Worm (Caenorhabditis elegans) whole organism, L4 larva: ENCODE results near the gene mihp-2.
A peak's percentile ranks its signal among the peaks of the same experiment; 100 is the strongest.

Experiments
- F10B5.3 ChIP-seq: sonication (generic microtip); optimal IDR thresholded peaks from 2 replicates; lab custom pipeline; 2016; ENCODE audit warnings: mild to moderate bottlenecking, missing genetic modification characterization, missing compliant biosample characterization
- Y105C5A.15 ChIP-seq: fragments of 200-800 bp; sonication (Bioruptor generic); IDR thresholded peaks from 2 replicates; pipeline ENCODE4 v1.3.6; 2022; ENCODE audit warnings: missing genetic modification characterization, missing compliant biosample characterization
- ZK337.2 ChIP-seq: fragments of 200-800 bp; sonication (Bioruptor generic); IDR thresholded peaks from 2 replicates; pipeline ENCODE4 v1.3.6; 2022; ENCODE audit warnings: missing genetic modification reagents, missing genetic modification characterization, missing compliant biosample characterization
- aha-1 ChIP-seq: fragments of 150-350 bp; peaks from one replicate; lab custom pipeline; 2014; ENCODE audit warnings: missing biosample characterization, missing genetic modification characterization
- ama-1 ChIP-seq: fragments of 150-350 bp; optimal IDR thresholded peaks from 2 replicates; lab custom pipeline; 2014; ENCODE audit warnings: inconsistent platforms, mixed read lengths
- arid-1 ChIP-seq: fragments of 200-800 bp; sonication (Bioruptor generic); conservative IDR thresholded peaks from 2 replicates; pipeline ENCODE4 v1.3.6; 2022; ENCODE audit warnings: missing genetic modification reagents, missing genetic modification characterization, missing compliant biosample characterization
- ceh-28 ChIP-seq: fragments of 150-350 bp; optimal IDR thresholded peaks from 2 replicates; lab custom pipeline; 2014; ENCODE audit warnings: missing biosample characterization, missing genetic modification reagents, missing genetic modification characterization
- ceh-62 ChIP-seq: sonication (generic microtip); optimal IDR thresholded peaks from 2 replicates; lab custom pipeline; 2017; ENCODE audit warnings: missing biosample characterization, missing genetic modification characterization
- ces-1 ChIP-seq: fragments of 150-350 bp; sonication (generic microtip); optimal IDR thresholded peaks from 4 replicates; lab custom pipeline; 2014; ENCODE audit warnings: missing biosample characterization, missing genetic modification reagents, missing genetic modification characterization
- cey-2 ChIP-seq: sonication (generic microtip); optimal IDR thresholded peaks from 3 replicates; lab custom pipeline; 2017; ENCODE audit warnings: missing genetic modification characterization, mild to moderate bottlenecking, missing compliant biosample characterization, antibody characterized with exemption, borderline replicate concordance; ENCODE audit not compliant: insufficient read depth
- ctbp-1 ChIP-seq: fragments of 200-800 bp; sonication (Bioruptor generic); IDR thresholded peaks from 2 replicates; pipeline ENCODE4 v1.3.6; 2022; ENCODE audit warnings: missing genetic modification reagents, missing genetic modification characterization, missing compliant biosample characterization
- daf-12 ChIP-seq: fragments of 150-350 bp; optimal IDR thresholded peaks from 2 replicates; lab custom pipeline; 2014; ENCODE audit warnings: missing biosample characterization, missing genetic modification reagents, missing genetic modification characterization
- daf-16 ChIP-seq, 3 experiments: sonication (generic microtip); optimal IDR thresholded peaks; 2 replicates each; lab custom pipeline; 2016 to 2017; ENCODE audit warnings: missing genetic modification characterization in 3 of 3, missing genetic modification reagents in 3 of 3, mild to moderate bottlenecking in 2 of 3, missing compliant biosample characterization in 2 of 3, missing biosample characterization in 1 of 3, moderate library complexity in 1 of 3
- daf-8 ChIP-seq: fragments of 200-800 bp; sonication (Bioruptor generic); IDR thresholded peaks from 2 replicates; pipeline ENCODE4 v1.3.6; 2022; ENCODE audit warnings: missing genetic modification characterization, missing compliant biosample characterization
- dmd-6 ChIP-seq: fragments of 200-800 bp; sonication (Bioruptor generic); IDR thresholded peaks from 2 replicates; pipeline ENCODE4 v1.3.6; 2022; ENCODE audit warnings: missing genetic modification reagents, missing genetic modification characterization, missing compliant biosample characterization
- dmd-9 ChIP-seq: fragments of 200-800 bp; sonication (Bioruptor generic); IDR thresholded peaks from 2 replicates; pipeline ENCODE4 v1.3.6; 2022; ENCODE audit warnings: missing genetic modification reagents, missing genetic modification characterization, missing compliant biosample characterization
- duxl-1 ChIP-seq: sonication (generic microtip); optimal IDR thresholded peaks from 2 replicates; lab custom pipeline; 2016; ENCODE audit warnings: mild to moderate bottlenecking, missing genetic modification characterization, moderate library complexity, missing compliant biosample characterization; ENCODE audit not compliant: poor library complexity
- dve-1 ChIP-seq: sonication (generic microtip); optimal IDR thresholded peaks from 2 replicates; lab custom pipeline; 2017; ENCODE audit warnings: antibody characterized with exemption, mild to moderate bottlenecking, missing genetic modification characterization, missing compliant biosample characterization; ENCODE audit not compliant: insufficient read depth
- egl-27 ChIP-seq: sonication (generic microtip); optimal IDR thresholded peaks from 3 replicates; lab custom pipeline; 2017; ENCODE audit warnings: missing biosample characterization, missing genetic modification reagents, missing genetic modification characterization
- egl-43 ChIP-seq: fragments of 200-800 bp; sonication (Bioruptor generic); IDR thresholded peaks from 2 replicates; pipeline ENCODE4 v1.3.6; 2022; ENCODE audit warnings: missing genetic modification reagents, missing genetic modification characterization, missing compliant biosample characterization
- fkh-10 ChIP-seq: fragments of 150-350 bp; optimal IDR thresholded peaks from 2 replicates; lab custom pipeline; 2014; ENCODE audit warnings: missing biosample characterization, missing genetic modification reagents, missing genetic modification characterization
- hif-1 ChIP-seq, 2 experiments: sonication (generic microtip); optimal IDR thresholded peaks; 2 replicates each; lab custom pipeline; 2016 to 2017; ENCODE audit warnings: missing compliant biosample characterization in 2 of 2, missing genetic modification characterization in 2 of 2, missing genetic modification reagents in 2 of 2, missing genotype in 2 of 2, mild to moderate bottlenecking in 1 of 2
- hlh-11 ChIP-seq: fragments of 200-800 bp; sonication (Bioruptor generic); optimal IDR thresholded peaks from 2 replicates; lab custom pipeline; 2018; ENCODE audit warnings: mild to moderate bottlenecking, missing genetic modification characterization, missing compliant biosample characterization
- lim-7 ChIP-seq: fragments of 200-800 bp; sonication (Bioruptor generic); IDR thresholded peaks from 2 replicates; pipeline ENCODE4 v1.3.6; 2022; ENCODE audit warnings: missing genetic modification characterization, missing compliant biosample characterization
- lin-1 ChIP-seq: fragments of 200-800 bp; sonication (Bioruptor generic); IDR thresholded peaks from 2 replicates; pipeline ENCODE4 v1.3.6; 2022; ENCODE audit warnings: missing genetic modification reagents, missing genetic modification characterization, missing compliant biosample characterization
- lin-13 ChIP-seq: fragments of 150-350 bp; optimal IDR thresholded peaks from 2 replicates; lab custom pipeline; 2014; ENCODE audit warnings: missing biosample characterization, missing genetic modification reagents, missing genetic modification characterization
- lin-38 ChIP-seq: fragments of 200-800 bp; sonication (Bioruptor generic); IDR thresholded peaks from 2 replicates; pipeline ENCODE4 v1.3.6; 2022; ENCODE audit warnings: missing genetic modification reagents, missing genetic modification characterization, missing compliant biosample characterization
- lir-3 ChIP-seq: sonication (generic microtip); optimal IDR thresholded peaks from 2 replicates; lab custom pipeline; 2016; ENCODE audit warnings: mild to moderate bottlenecking, missing genetic modification characterization, missing compliant biosample characterization
- madf-9 ChIP-seq: fragments of 200-800 bp; sonication (Bioruptor generic); conservative IDR thresholded peaks from 2 replicates; pipeline ENCODE4 v1.3.6; 2022; ENCODE audit warnings: missing genetic modification reagents, missing genetic modification characterization, missing compliant biosample characterization
- mdl-1 ChIP-seq, 2 experiments: fragments of 150-350 bp in 1 of 2; sonication (generic microtip) in 1 of 2; optimal IDR thresholded peaks; 2 replicates each; lab custom pipeline; 2014 to 2017; ENCODE audit warnings: missing biosample characterization in 2 of 2, missing genetic modification characterization in 2 of 2
- mdt-29 ChIP-seq: fragments of 200-800 bp; sonication (Bioruptor generic); IDR thresholded peaks from 2 replicates; pipeline ENCODE4 v1.3.6; 2022; ENCODE audit warnings: missing genetic modification reagents, missing genetic modification characterization, missing compliant biosample characterization
- mep-1 ChIP-seq: fragments of 150-350 bp; sonication (generic microtip); optimal IDR thresholded peaks from 3 replicates; lab custom pipeline; 2014; ENCODE audit warnings: missing biosample characterization, missing genetic modification characterization
- mes-2 ChIP-seq: sonication (generic microtip); optimal IDR thresholded peaks from 2 replicates; lab custom pipeline; 2016; ENCODE audit warnings: missing genotype, mild to moderate bottlenecking, missing genetic modification characterization, missing compliant biosample characterization; ENCODE audit not compliant: poor library complexity, severe bottlenecking
- mxl-2 ChIP-seq: fragments of 200-800 bp; sonication (Bioruptor generic); conservative IDR thresholded peaks from 2 replicates; pipeline ENCODE4 v1.3.6; 2022; ENCODE audit warnings: missing genetic modification reagents, missing genetic modification characterization, missing compliant biosample characterization
- nhr-41 ChIP-seq: fragments of 200-800 bp; sonication (Bioruptor generic); IDR thresholded peaks from 2 replicates; pipeline ENCODE4 v1.3.6; 2022; ENCODE audit warnings: missing genetic modification reagents, missing genetic modification characterization, missing compliant biosample characterization
- nhr-48 ChIP-seq: sonication (generic microtip); optimal IDR thresholded peaks from 2 replicates; lab custom pipeline; 2016; ENCODE audit warnings: mild to moderate bottlenecking, missing genetic modification characterization, missing compliant biosample characterization
- nhr-77 ChIP-seq: fragments of 150-350 bp; optimal IDR thresholded peaks from 2 replicates; lab custom pipeline; 2014; ENCODE audit warnings: missing biosample characterization, missing genetic modification characterization
- pqm-1 ChIP-seq: sonication (generic microtip); optimal IDR thresholded peaks from 2 replicates; lab custom pipeline; 2017; ENCODE audit warnings: missing biosample characterization, missing genetic modification characterization
- rbr-2 ChIP-seq: sonication (generic microtip); optimal IDR thresholded peaks from 2 replicates; lab custom pipeline; 2016; ENCODE audit warnings: missing genotype, missing genetic modification characterization, missing compliant biosample characterization
- saeg-2 ChIP-seq: fragments of 200-800 bp; sonication (Bioruptor generic); IDR thresholded peaks from 2 replicates; pipeline ENCODE4 v1.3.6; 2022; ENCODE audit warnings: missing genetic modification reagents, missing genetic modification characterization, missing compliant biosample characterization
- skn-1 ChIP-seq: fragments of 150-350 bp; optimal IDR thresholded peaks from 2 replicates; lab custom pipeline; 2014; ENCODE audit warnings: missing biosample characterization, missing genetic modification characterization
- spr-3 ChIP-seq: fragments of 200-800 bp; sonication (Bioruptor generic); optimal IDR thresholded peaks from 2 replicates; lab custom pipeline; 2018; ENCODE audit warnings: mild to moderate bottlenecking, missing genetic modification characterization, missing compliant biosample characterization
- tag-97 ChIP-seq: fragments of 200-800 bp; sonication (Bioruptor generic); IDR thresholded peaks from 2 replicates; pipeline ENCODE4 v1.3.6; 2022; ENCODE audit warnings: missing genetic modification characterization, missing compliant biosample characterization
- unc-130 ChIP-seq: sonication (generic microtip); optimal IDR thresholded peaks from 2 replicates; lab custom pipeline; 2016; ENCODE audit warnings: missing genetic modification reagents, missing genetic modification characterization, missing compliant biosample characterization
- unc-39 ChIP-seq: sonication (generic microtip); optimal IDR thresholded peaks from 2 replicates; lab custom pipeline; 2017; ENCODE audit warnings: missing biosample characterization, missing genetic modification characterization
- unc-62 ChIP-seq, 3 experiments: fragments of 150-350 bp in 1 of 3; sonication (generic microtip); optimal IDR thresholded peaks in 2 of 3; peaks in 1 of 3; 1 replicate in 1 of 3; 2 replicates in 2 of 3; lab custom pipeline; 2014 to 2017; ENCODE audit warnings: missing biosample characterization in 3 of 3, missing genetic modification characterization in 3 of 3, missing genetic modification reagents in 3 of 3, missing genotype in 1 of 3
- zag-1 ChIP-seq: fragments of 150-350 bp; optimal IDR thresholded peaks from 2 replicates; lab custom pipeline; 2014; ENCODE audit warnings: missing biosample characterization, missing genetic modification characterization
- zfp-2 ChIP-seq: sonication (generic microtip); optimal IDR thresholded peaks from 2 replicates; lab custom pipeline; 2016; ENCODE audit warnings: mild to moderate bottlenecking, missing genetic modification characterization, missing compliant biosample characterization
- zfp-3 ChIP-seq: fragments of 200-800 bp; sonication (Bioruptor generic); conservative IDR thresholded peaks from 2 replicates; pipeline ENCODE4 v1.3.6; 2022; ENCODE audit warnings: missing genetic modification reagents, missing genetic modification characterization, missing compliant biosample characterization
- zip-11 ChIP-seq: fragments of 200-800 bp; sonication (Bioruptor generic); IDR thresholded peaks from 2 replicates; pipeline ENCODE4 v1.3.6; 2022; ENCODE audit warnings: missing genetic modification characterization, missing compliant biosample characterization
- ztf-7 ChIP-seq: fragments of 150-350 bp; optimal IDR thresholded peaks from 2 replicates; lab custom pipeline; 2014; ENCODE audit warnings: missing biosample characterization, missing genetic modification characterization

The mihp-2 gene

DNA sequence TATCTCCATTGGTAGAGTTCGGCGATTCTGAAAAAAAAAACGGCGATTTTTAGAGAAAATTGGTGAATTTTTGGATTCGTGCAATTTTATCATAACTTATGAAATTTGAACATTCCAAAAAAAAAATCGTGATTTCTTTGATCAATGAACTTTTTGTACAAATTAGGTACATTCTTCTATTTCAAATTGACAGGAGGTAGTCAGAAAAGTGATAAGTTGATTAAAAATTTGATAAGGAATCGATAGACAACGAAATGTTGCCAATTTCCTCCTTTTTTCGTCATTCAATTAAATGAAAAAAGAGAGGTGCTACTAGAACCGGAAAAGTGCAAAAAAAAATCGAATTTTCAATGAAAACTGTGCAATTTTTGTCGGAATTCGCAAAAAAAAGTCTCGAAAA is 32.6 kb upstream of the mihp-2 start:
- TF ChIP-seq madf-9 (GFP tag; lab: Robert Waterston, UW) (no peak), rbr-2 (no peak), ama-1 (lab: Kevin White, UChicago) (no peak), nhr-77 (tag; lab: Kevin White, UChicago) (peak; percentile 58), mdt-29 (no peak), fkh-10 (GFP tag; lab: Kevin White, UChicago) (no peak), duxl-1 (tag; lab: Kevin White, UChicago) (no peak), aha-1 (tag; lab: Kevin White, UChicago) (peak; percentile 20), unc-130 (GFP tag; lab: Kevin White, UChicago) (no peak), unc-62 (GFP tag; optimal IDR thresholded peaks at IDR 0.05 in 1 of 2; lab: Kevin White, UChicago) (no peak), unc-62 (tag; optimal IDR thresholded peaks at IDR 0.05; lab: Kevin White, UChicago) (no peak), spr-3 (GFP tag; lab: Kevin White, UChicago) (no peak), Y105C5A.15 (GFP tag; lab: Robert Waterston, UW) (no peak), egl-27 (tag; lab: Kevin White, UChicago) (no peak), dmd-9 (GFP tag; lab: Robert Waterston, UW) (no peak), zfp-2 (no peak), dmd-6 (GFP tag; lab: Robert Waterston, UW) (peak; percentile 84), skn-1 (tag; lab: Kevin White, UChicago) (no peak), ceh-28 (tag; lab: Kevin White, UChicago) (no peak), daf-8 (GFP tag; lab: Robert Waterston, UW) (no peak), mep-1 (tag; lab: Kevin White, UChicago) (no peak), ZK337.2 (no peak), tag-97 (no peak), zag-1 (tag; lab: Kevin White, UChicago) (no peak), unc-39 (tag; lab: Kevin White, UChicago) (no peak), zip-11 (no peak), saeg-2 (GFP tag; lab: Robert Waterston, UW) (no peak), dve-1 (tag; lab: Kevin White, UChicago) (peak; percentile 69), lin-13 (GFP tag; lab: Kevin White, UChicago) (no peak), ceh-62 (no peak), daf-16 (GFP tag; optimal IDR thresholded peaks at IDR 0.05; lab: Kevin White, UChicago) (no peak), daf-16 (tag; optimal IDR thresholded peaks at IDR 0.05; lab: Kevin White, UChicago) (no peak), mxl-2 (GFP tag; lab: Robert Waterston, UW) (no peak), F10B5.3 (tag; lab: Kevin White, UChicago) (no peak), ztf-7 (tag; lab: Kevin White, UChicago) (no peak), arid-1 (no peak), pqm-1 (peak; percentile 92), daf-12 (tag; lab: Kevin White, UChicago) (no peak), ces-1 (no peak), mdl-1 (tag; optimal IDR thresholded peaks at IDR 0.05; lab: Kevin White, UChicago) (no peak), hif-1 (tag; optimal IDR thresholded peaks at IDR 0.05; lab: Kevin White, UChicago) (no peak), zfp-3 (GFP tag; lab: Robert Waterston, UW) (no peak), lin-1 (GFP tag; lab: Robert Waterston, UW) (no peak), nhr-41 (GFP tag; lab: Robert Waterston, UW) (no peak), nhr-48 (peak; percentile 20), mes-2 (tag; lab: Kevin White, UChicago) (no peak), lim-7 (GFP tag; lab: Robert Waterston, UW) (no peak), hlh-11 (tag; lab: Kevin White, UChicago) (peak; percentile 6), lin-38 (no peak), egl-43 (GFP tag; lab: Robert Waterston, UW) (no peak), ctbp-1 (GFP tag; lab: Robert Waterston, UW) (no peak), cey-2 (no peak), lir-3 (tag; lab: Kevin White, UChicago) (no peak)
